Worm (Caenorhabditis elegans) whole organism, L1 larva: ENCODE results near the gene xbp-1.

Experiments used
- alr-1 ChIP-seq: fragments of 200-800 bp; sonication (Bioruptor generic); optimal IDR thresholded peaks from 2 replicates; lab custom pipeline; 2018; ENCODE audit warnings: borderline replicate concordance, mild to moderate bottlenecking, missing genetic modification characterization, missing compliant biosample characterization
- ceh-82 ChIP-seq, 3 experiments: fragments of 150-350 bp in 1 of 3; sonication (generic microtip) in 2 of 3; optimal IDR thresholded peaks; 2 replicates each; lab custom pipeline; 2014 to 2017; ENCODE audit warnings: missing biosample characterization in 3 of 3, missing genetic modification characterization in 3 of 3
- dpl-1 ChIP-seq, 3 experiments: fragments of 150-350 bp in 2 of 3; sonication (generic microtip) in 1 of 3; optimal IDR thresholded peaks; 2 replicates each; lab custom pipeline; 2014 to 2017; ENCODE audit warnings: missing biosample characterization in 3 of 3, missing genetic modification characterization in 3 of 3, missing genetic modification reagents in 3 of 3
- fkh-10 ChIP-seq: sonication (generic microtip); optimal IDR thresholded peaks from 2 replicates; lab custom pipeline; 2017; ENCODE audit warnings: missing biosample characterization, missing genetic modification reagents, missing genetic modification characterization
- hlh-17 ChIP-seq: fragments of 200-800 bp; sonication (Bioruptor generic); optimal IDR thresholded peaks from 2 replicates; lab custom pipeline; 2018; ENCODE audit warnings: missing genetic modification characterization, mild to moderate bottlenecking, missing compliant biosample characterization, moderate library complexity, borderline replicate concordance
- isw-1 ChIP-seq: fragments of 200-800 bp; sonication (Bioruptor generic); IDR thresholded peaks from 2 replicates; pipeline ENCODE4 v1.3.6; 2022; ENCODE audit warnings: missing genetic modification characterization, missing compliant biosample characterization
- nhr-19 ChIP-seq: fragments of 200-800 bp; sonication (Bioruptor generic); conservative IDR thresholded peaks from 2 replicates; pipeline ENCODE4 v1.3.6; 2022; ENCODE audit warnings: missing genetic modification characterization, missing compliant biosample characterization
- nhr-77 ChIP-seq: fragments of 150-350 bp; optimal IDR thresholded peaks from 2 replicates; lab custom pipeline; 2014; ENCODE audit warnings: missing biosample characterization, missing genetic modification characterization
- nhr-90 ChIP-seq: sonication (generic microtip); optimal IDR thresholded peaks from 2 replicates; lab custom pipeline; 2016; ENCODE audit warnings: mild to moderate bottlenecking, missing genetic modification characterization, missing compliant biosample characterization; ENCODE audit not compliant: poor library complexity
- pax-3 ChIP-seq: fragments of 200-800 bp; sonication (Bioruptor generic); optimal IDR thresholded peaks from 2 replicates; lab custom pipeline; 2018; ENCODE audit warnings: mild to moderate bottlenecking, missing genetic modification characterization, moderate library complexity, missing compliant biosample characterization
- snpc-4 ChIP-seq: fragments of 150-350 bp; optimal IDR thresholded peaks from 2 replicates; lab custom pipeline; 2014; ENCODE audit warnings: missing biosample characterization, missing genetic modification characterization
- sox-4 ChIP-seq: sonication (generic microtip); optimal IDR thresholded peaks from 2 replicates; lab custom pipeline; 2016; ENCODE audit warnings: missing genetic modification characterization, missing compliant biosample characterization
- sptf-1 ChIP-seq: fragments of 150-350 bp; optimal IDR thresholded peaks from 2 replicates; lab custom pipeline; 2014; ENCODE audit warnings: missing biosample characterization, missing genetic modification characterization
- unc-130 ChIP-seq: fragments of 150-350 bp; optimal IDR thresholded peaks from 2 replicates; lab custom pipeline; 2017; ENCODE audit warnings: missing biosample characterization, missing genetic modification characterization, inconsistent platforms

ce11 chrIII:4221527-4221926 is 27.9 kb downstream of the xbp-1 start:
- no peak for TF ChIP-seq nhr-19 (GFP tag; lab: Robert Waterston, UW)
- TF ChIP-seq ceh-82 (tag; optimal IDR thresholded peaks at IDR 0.05; lab: Kevin White, UChicago), result no peak
- no peak for TF ChIP-seq fkh-10 (GFP tag; lab: Kevin White, UChicago)
- no peak for TF ChIP-seq alr-1 (tag; lab: Kevin White, UChicago)
- no peak for TF ChIP-seq unc-130
- TF ChIP-seq nhr-90 (tag; lab: Kevin White, UChicago), result no peak
- TF ChIP-seq sptf-1 (tag; lab: Kevin White, UChicago), result no peak
- TF ChIP-seq hlh-17 (GFP tag; lab: Kevin White, UChicago), result no peak
- no peak for TF ChIP-seq snpc-4 (tag; lab: Kevin White, UChicago)
- TF ChIP-seq isw-1 (GFP tag; lab: Robert Waterston, UW), result no peak
- TF ChIP-seq dpl-1 (GFP tag; optimal IDR thresholded peaks at IDR 0.05; lab: Kevin White, UChicago), result no peak
- TF ChIP-seq pax-3 (tag; lab: Kevin White, UChicago), result no peak
- no peak for TF ChIP-seq nhr-77 (tag; lab: Kevin White, UChicago)
- no peak for TF ChIP-seq sox-4 (tag; lab: Kevin White, UChicago)
